Worm (Caenorhabditis elegans) whole organism, L1 larva: ENCODE measurements around the gene K09C4.2.

Experiments used
- nhr-11 ChIP-seq: fragments of 150-350 bp; optimal IDR thresholded peaks from 2 replicates; lab custom pipeline; 2014; ENCODE audit warnings: missing biosample characterization, missing genetic modification characterization
- unc-130 ChIP-seq: fragments of 150-350 bp; optimal IDR thresholded peaks from 2 replicates; lab custom pipeline; 2017; ENCODE audit warnings: missing biosample characterization, missing genetic modification characterization, inconsistent platforms
- ztf-4 ChIP-seq: fragments of 150-350 bp; optimal IDR thresholded peaks from 2 replicates; lab custom pipeline; 2014; ENCODE audit warnings: missing biosample characterization, missing genetic modification characterization

- TF ChIP-seq nhr-11 (tag; lab: Kevin White, UChicago) (no peak), unc-130 (no peak), ztf-4 (tag; lab: Kevin White, UChicago) (no peak)
Measured at ce11 chrX:3310702-3311101, 14.4 kb downstream of the K09C4.2 start.
